Worm (Caenorhabditis elegans) whole organism, early embryonic: ENCODE results near the gene C08A9.10.

Source experiments
- F13C5.2 ChIP-seq: sonication (generic microtip); optimal IDR thresholded peaks from 2 replicates; lab custom pipeline; 2017; ENCODE audit warnings: mild to moderate bottlenecking, missing genetic modification characterization, inconsistent platforms, missing compliant biosample characterization
- aly-1 ChIP-seq: sonication (generic microtip); optimal IDR thresholded peaks from 2 replicates; lab custom pipeline; 2016; ENCODE audit warnings: missing genetic modification characterization, missing compliant biosample characterization
- ama-1 ChIP-seq: fragments of 150-350 bp; optimal IDR thresholded peaks from 2 replicates; lab custom pipeline; 2014
- ceh-36 ChIP-seq: sonication (generic microtip); optimal IDR thresholded peaks from 2 replicates; lab custom pipeline; 2016; ENCODE audit warnings: missing genetic modification characterization, inconsistent platforms, missing compliant biosample characterization
- flt-1 ChIP-seq: fragments of 200-800 bp; sonication (Bioruptor generic); IDR thresholded peaks from 2 replicates; pipeline ENCODE4 v1.3.6; 2022; ENCODE audit warnings: missing genetic modification characterization, missing compliant biosample characterization
- hmbx-1 ChIP-seq: sonication (generic microtip); optimal IDR thresholded peaks from 2 replicates; lab custom pipeline; 2016; ENCODE audit warnings: mild to moderate bottlenecking, missing genetic modification characterization, missing compliant biosample characterization
- hmg-4 ChIP-seq: fragments of 200-800 bp; sonication (Bioruptor generic); optimal IDR thresholded peaks from 2 replicates; lab custom pipeline; 2018; ENCODE audit warnings: mild to moderate bottlenecking, missing genetic modification characterization, missing compliant biosample characterization
- scrt-1 ChIP-seq: fragments of 200-800 bp; sonication (Bioruptor generic); IDR thresholded peaks from 2 replicates; pipeline ENCODE4 v1.3.6; 2022; ENCODE audit warnings: missing genetic modification characterization, missing compliant biosample characterization
- tbx-37 ChIP-seq: fragments of 200-800 bp; sonication (Bioruptor generic); conservative IDR thresholded peaks from 2 replicates; pipeline ENCODE4 v1.3.6; 2022; ENCODE audit warnings: missing genetic modification reagents, missing genetic modification characterization, missing compliant biosample characterization

ce11 chrX:17092416-17092815, 11.4 kb downstream of the C08A9.10 start, which contains the start of gene sod-3:
- TF ChIP-seq ama-1 (lab: Kevin White, UChicago) = no peak
- TF ChIP-seq hmbx-1 (tag; lab: Kevin White, UChicago) = no peak
- TF ChIP-seq F13C5.2 = no peak
- no peak for TF ChIP-seq flt-1 (GFP tag; lab: Robert Waterston, UW)
- no peak for TF ChIP-seq hmg-4 (GFP tag; lab: Kevin White, UChicago)
- no peak for TF ChIP-seq scrt-1
- TF ChIP-seq aly-1 (tag; lab: Kevin White, UChicago) = no peak
- no peak for TF ChIP-seq ceh-36 (tag; lab: Kevin White, UChicago)
- TF ChIP-seq tbx-37 (GFP tag; lab: Robert Waterston, UW) = no peak
